Fruit fly (Drosophila melanogaster) whole organism, embryonic: ENCODE data around the gene prtp.
A peak's percentile ranks its signal among the peaks of the same experiment; 100 is the strongest.

Experiments
- Bgb ChIP-seq: fragments of 200-800 bp; sonication (Bioruptor generic); IDR thresholded peaks from 2 replicates; pipeline ENCODE4 v1.3.6; 2022; ENCODE audit warnings: missing biosample characterization, missing genetic modification characterization; ENCODE audit not compliant: partially characterized antibody
- CG1024 ChIP-seq: fragments of 200-800 bp; sonication (Bioruptor generic); IDR thresholded peaks from 2 replicates; pipeline ENCODE4 v1.3.6; 2022; ENCODE audit warnings: missing biosample characterization, missing genetic modification characterization
- CG10321 ChIP-seq: fragments of 200-800 bp; sonication (Bioruptor generic); IDR thresholded peaks from 2 replicates; pipeline ENCODE4 v1.3.6; 2022; ENCODE audit warnings: missing biosample characterization, missing genetic modification characterization
- CG10959 ChIP-seq: fragments of 200-800 bp; sonication (Bioruptor generic); IDR thresholded peaks from 2 replicates; pipeline ENCODE4 v1.3.6; 2022; ENCODE audit warnings: missing biosample characterization, missing genetic modification characterization
- CG13296 ChIP-seq: fragments of 200-800 bp; sonication (Bioruptor generic); optimal IDR thresholded peaks from 3 replicates; lab custom pipeline; 2018; ENCODE audit warnings: missing biosample characterization, mild to moderate bottlenecking, missing genetic modification characterization
- CG14965 ChIP-seq: fragments of 200-800 bp; sonication (Bioruptor generic); optimal IDR thresholded peaks from 2 replicates; lab custom pipeline; 2016; ENCODE audit warnings: missing biosample characterization, missing genetic modification characterization, borderline replicate concordance
- CG16815 ChIP-seq: fragments of 200-800 bp; sonication (Bioruptor generic); optimal IDR thresholded peaks from 3 replicates; lab custom pipeline; 2017; ENCODE audit warnings: missing biosample characterization, mild to moderate bottlenecking, missing genetic modification characterization
- CG17328 ChIP-seq: fragments of 200-800 bp; sonication (Bioruptor generic); IDR thresholded peaks from 2 replicates; pipeline ENCODE4 v1.3.6; 2022; ENCODE audit warnings: missing biosample characterization, missing genetic modification characterization
- CG17802 ChIP-seq: fragments of 200-800 bp; sonication (Bioruptor generic); optimal IDR thresholded peaks from 2 replicates; lab custom pipeline; 2018; ENCODE audit warnings: missing biosample characterization, mild to moderate bottlenecking, missing genetic modification characterization, moderate library complexity
- CG18262 ChIP-seq: fragments of 200-800 bp; optimal IDR thresholded peaks from 3 replicates; lab custom pipeline; 2019; ENCODE audit warnings: missing biosample characterization, mild to moderate bottlenecking, missing genetic modification characterization, moderate library complexity
- CG1832 ChIP-seq: fragments of 200-800 bp; sonication (Bioruptor generic); optimal IDR thresholded peaks from 2 replicates; lab custom pipeline; 2017; ENCODE audit warnings: missing biosample characterization, mild to moderate bottlenecking, missing genetic modification characterization, inconsistent platforms
- CG32772 ChIP-seq: fragments of 200-800 bp; sonication (Bioruptor generic); IDR thresholded peaks from 2 replicates; pipeline ENCODE4 v1.3.6; 2022; ENCODE audit warnings: missing biosample characterization, missing genetic modification characterization
- CG4282 ChIP-seq: fragments of 200-800 bp; sonication (Bioruptor generic); optimal IDR thresholded peaks from 2 replicates; lab custom pipeline; 2016; ENCODE audit warnings: missing biosample characterization, missing genetic modification characterization
- CG43689 ChIP-seq: fragments of 200-800 bp; sonication (Bioruptor generic); IDR thresholded peaks from 2 replicates; pipeline ENCODE4 v1.3.6; 2022; ENCODE audit warnings: missing biosample characterization, missing genetic modification characterization
- CG5245 ChIP-seq: fragments of 200-800 bp; sonication (Bioruptor generic); optimal IDR thresholded peaks from 3 replicates; lab custom pipeline; 2016; ENCODE audit warnings: missing biosample characterization, missing genetic modification characterization
- CG7372 ChIP-seq: fragments of 200-800 bp; sonication (Bioruptor generic); IDR thresholded peaks from 2 replicates; pipeline ENCODE4 v1.3.6; 2022; ENCODE audit warnings: missing biosample characterization, missing genetic modification characterization
- CG8089 ChIP-seq: fragments of 200-800 bp; sonication (Bioruptor generic); optimal IDR thresholded peaks from 3 replicates; lab custom pipeline; 2016; ENCODE audit warnings: missing biosample characterization, missing genetic modification characterization
- D19A ChIP-seq: fragments of 200-800 bp; optimal IDR thresholded peaks from 3 replicates; lab custom pipeline; 2019; ENCODE audit warnings: missing biosample characterization, mild to moderate bottlenecking, missing genetic modification characterization, moderate library complexity
- Dad ChIP-seq: fragments of 200-800 bp; sonication (Bioruptor generic); optimal IDR thresholded peaks from 3 replicates; lab custom pipeline; 2016; ENCODE audit warnings: missing biosample characterization, missing genetic modification characterization
- HHEX ChIP-seq: fragments of 200-800 bp; sonication (Bioruptor generic); optimal IDR thresholded peaks from 3 replicates; lab custom pipeline; 2017; ENCODE audit warnings: missing biosample characterization, mild to moderate bottlenecking, missing genetic modification characterization, missing genetic modification reagents
- HmgD ChIP-seq: fragments of 200-800 bp; sonication (Bioruptor generic); optimal IDR thresholded peaks from 3 replicates; lab custom pipeline; 2016; ENCODE audit warnings: missing biosample characterization, missing genetic modification characterization
- Hsf ChIP-seq: fragments of 200-800 bp; sonication (Bioruptor generic); optimal IDR thresholded peaks from 3 replicates; lab custom pipeline; 2016; ENCODE audit warnings: missing biosample characterization, missing genetic modification characterization
- Oli ChIP-seq: fragments of 200-800 bp; sonication (Bioruptor generic); optimal IDR thresholded peaks from 2 replicates; lab custom pipeline; 2018; ENCODE audit warnings: missing biosample characterization, mild to moderate bottlenecking, missing genetic modification characterization, moderate library complexity
- Trl ChIP-seq, 3 experiments: fragments of >200 bp in 2 of 3; fragments of 200-800 bp in 1 of 3; sonication (Bioruptor generic) in 1 of 3; optimal IDR thresholded peaks; 2 replicates in 1 of 3; 3 replicates in 2 of 3; lab custom pipeline; 2016 to 2017; ENCODE audit warnings: missing biosample characterization in 1 of 3, missing genetic modification characterization in 1 of 3
- abd-A ChIP-seq: fragments of 200-800 bp; sonication (Bioruptor generic); optimal IDR thresholded peaks from 3 replicates; lab custom pipeline; 2019; ENCODE audit warnings: missing biosample characterization, mild to moderate bottlenecking, missing genetic modification characterization, moderate library complexity
- ap ChIP-seq: fragments of 200-800 bp; sonication (Bioruptor generic); IDR thresholded peaks from 2 replicates; pipeline ENCODE4 v1.3.6; 2022; ENCODE audit warnings: missing biosample characterization, missing genetic modification characterization
- az2 ChIP-seq: fragments of 200-800 bp; sonication (Bioruptor generic); optimal IDR thresholded peaks from 3 replicates; lab custom pipeline; 2016; ENCODE audit warnings: missing biosample characterization, missing genetic modification characterization
- chif ChIP-seq, 2 experiments: fragments of 200-800 bp; sonication (Bioruptor generic); optimal IDR thresholded peaks; 3 replicates each; lab custom pipeline; 2016; ENCODE audit warnings: missing biosample characterization in 2 of 2, missing genetic modification characterization in 2 of 2
- ci ChIP-seq: fragments of 200-800 bp; sonication (Bioruptor generic); IDR thresholded peaks from 3 replicates; pipeline ENCODE4 v1.3.6; 2022; ENCODE audit warnings: missing biosample characterization, missing genetic modification characterization
- disco-r ChIP-seq: fragments of 200-800 bp; sonication (Bioruptor generic); optimal IDR thresholded peaks from 2 replicates; lab custom pipeline; 2016; ENCODE audit warnings: missing biosample characterization, missing genetic modification characterization
- grau ChIP-seq: fragments of 200-800 bp; optimal IDR thresholded peaks from 3 replicates; lab custom pipeline; 2019; ENCODE audit warnings: missing biosample characterization, mild to moderate bottlenecking, missing genetic modification characterization, moderate library complexity
- knrl ChIP-seq: fragments of 200-800 bp; sonication (Bioruptor generic); IDR thresholded peaks from 3 replicates; pipeline ENCODE4 v1.3.6; 2022; ENCODE audit warnings: missing biosample characterization, missing genetic modification characterization; ENCODE audit not compliant: partially characterized antibody
- lov ChIP-seq, 2 experiments: fragments of 200-800 bp in 1 of 2; fragments of >200 bp in 1 of 2; sonication (Bioruptor generic) in 1 of 2; IDR thresholded peaks in 1 of 2; optimal IDR thresholded peaks in 1 of 2; 2 replicates in 1 of 2; 3 replicates in 1 of 2; pipeline versions ENCODE4 v1.3.6 to Lab custom; 2017 to 2022; ENCODE audit warnings: missing biosample characterization in 1 of 2, missing genetic modification characterization in 1 of 2
- luna ChIP-seq: fragments of 200-800 bp; sonication (Bioruptor generic); optimal IDR thresholded peaks from 2 replicates; lab custom pipeline; 2016; ENCODE audit warnings: missing biosample characterization, missing genetic modification characterization
- nmo ChIP-seq: fragments of 200-800 bp; sonication (Bioruptor generic); optimal IDR thresholded peaks from 2 replicates; lab custom pipeline; 2018; ENCODE audit warnings: missing biosample characterization, mild to moderate bottlenecking, missing genetic modification characterization, moderate library complexity
- phol ChIP-seq: fragments of 200-800 bp; sonication (Bioruptor generic); optimal IDR thresholded peaks from 3 replicates; lab custom pipeline; 2018; ENCODE audit warnings: missing biosample characterization, mild to moderate bottlenecking, missing genetic modification characterization, moderate library complexity
- pzg ChIP-seq: fragments of 200-800 bp; sonication (Bioruptor generic); optimal IDR thresholded peaks from 3 replicates; lab custom pipeline; 2018; ENCODE audit warnings: missing biosample characterization, mild to moderate bottlenecking, missing genetic modification characterization, moderate library complexity
- sima ChIP-seq: fragments of 200-800 bp; sonication (Bioruptor generic); optimal IDR thresholded peaks from 2 replicates; lab custom pipeline; 2016; ENCODE audit warnings: missing biosample characterization, missing genetic modification characterization
- stc ChIP-seq: fragments of 200-800 bp; sonication (Bioruptor generic); IDR thresholded peaks from 2 replicates; pipeline ENCODE4 v1.3.6; 2022; ENCODE audit warnings: missing biosample characterization, missing genetic modification characterization
- sug ChIP-seq: fragments of 200-800 bp; optimal IDR thresholded peaks from 2 replicates; lab custom pipeline; 2019; ENCODE audit warnings: missing biosample characterization, mild to moderate bottlenecking, missing genetic modification characterization, moderate library complexity
- tll ChIP-seq, 2 experiments: fragments of 200-800 bp in 1 of 2; fragments of >200 bp in 1 of 2; sonication (Bioruptor generic) in 1 of 2; optimal IDR thresholded peaks; 2 replicates each; lab custom pipeline; 2017 to 2019; ENCODE audit warnings: missing biosample characterization in 2 of 2, missing genetic modification characterization in 2 of 2, mild to moderate bottlenecking in 1 of 2, moderate library complexity in 1 of 2
- tna ChIP-seq: fragments of 200-800 bp; sonication (Bioruptor generic); IDR thresholded peaks from 2 replicates; pipeline ENCODE4 v1.3.6; 2022; ENCODE audit warnings: missing biosample characterization, missing genetic modification characterization; ENCODE audit not compliant: partially characterized antibody
- vnd ChIP-seq: fragments of 200-800 bp; sonication (Bioruptor generic); IDR thresholded peaks from 3 replicates; pipeline ENCODE4 v1.3.6; 2022; ENCODE audit warnings: missing biosample characterization, missing genetic modification characterization; ENCODE audit not compliant: partially characterized antibody
- wdn ChIP-seq: fragments of 200-800 bp; sonication (Bioruptor generic); IDR thresholded peaks from 2 replicates; pipeline ENCODE4 v1.3.6; 2022; ENCODE audit warnings: missing biosample characterization, missing genetic modification characterization
- wek ChIP-seq: fragments of 200-800 bp; sonication (Bioruptor generic); optimal IDR thresholded peaks from 3 replicates; lab custom pipeline; 2018; ENCODE audit warnings: missing biosample characterization, mild to moderate bottlenecking, missing genetic modification characterization, moderate library complexity
- zfh2 ChIP-seq: fragments of 200-800 bp; sonication (Bioruptor generic); optimal IDR thresholded peaks from 2 replicates; lab custom pipeline; 2016; ENCODE audit warnings: missing biosample characterization, missing genetic modification characterization

Gene prtp

DNA sequence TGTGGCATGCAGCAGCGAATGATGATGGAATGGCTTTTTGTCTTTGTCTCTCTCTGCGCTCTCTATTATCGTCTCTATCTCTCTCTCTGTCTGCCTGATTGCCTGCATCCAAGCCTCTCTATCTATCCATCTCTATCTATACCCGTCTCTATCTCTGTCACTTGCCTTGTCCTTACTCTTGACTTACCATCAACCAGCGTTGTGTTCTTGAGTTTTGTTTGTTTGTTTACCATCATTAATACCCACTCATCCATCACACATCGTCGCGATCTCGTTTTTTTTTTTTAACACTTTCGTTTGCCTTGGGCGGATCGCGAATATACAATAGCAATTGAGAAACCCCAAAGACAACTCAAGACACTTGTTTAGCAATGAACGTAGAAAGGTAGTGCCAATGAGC lies 26.9 kb upstream of the prtp start:
- TF ChIP-seq tll (GFP tag; optimal IDR thresholded peaks at IDR 0.05; lab: Kevin White, UChicago) (peak in 1 of 2 experiments; percentile 6), sima (GFP tag; lab: Kevin White, UChicago) (no peak), CG10321 (peak; percentile 47; the same call in 1 of the 2 replicates), Trl (optimal IDR thresholded peaks at IDR 0.05; lab: Kevin White, UChicago) (peak in 1 of 2 experiments; percentile 20), Trl (GFP tag; optimal IDR thresholded peaks at IDR 0.05; lab: Kevin White, UChicago) (no peak), CG1832 (GFP tag; lab: Kevin White, UChicago) (peak; percentile 53), Dad (GFP tag; lab: Kevin White, UChicago) (no peak), CG4282 (GFP tag; lab: Kevin White, UChicago) (no peak)
- TF ChIP-seq, all 482 proteins: peak for 4

DNA sequence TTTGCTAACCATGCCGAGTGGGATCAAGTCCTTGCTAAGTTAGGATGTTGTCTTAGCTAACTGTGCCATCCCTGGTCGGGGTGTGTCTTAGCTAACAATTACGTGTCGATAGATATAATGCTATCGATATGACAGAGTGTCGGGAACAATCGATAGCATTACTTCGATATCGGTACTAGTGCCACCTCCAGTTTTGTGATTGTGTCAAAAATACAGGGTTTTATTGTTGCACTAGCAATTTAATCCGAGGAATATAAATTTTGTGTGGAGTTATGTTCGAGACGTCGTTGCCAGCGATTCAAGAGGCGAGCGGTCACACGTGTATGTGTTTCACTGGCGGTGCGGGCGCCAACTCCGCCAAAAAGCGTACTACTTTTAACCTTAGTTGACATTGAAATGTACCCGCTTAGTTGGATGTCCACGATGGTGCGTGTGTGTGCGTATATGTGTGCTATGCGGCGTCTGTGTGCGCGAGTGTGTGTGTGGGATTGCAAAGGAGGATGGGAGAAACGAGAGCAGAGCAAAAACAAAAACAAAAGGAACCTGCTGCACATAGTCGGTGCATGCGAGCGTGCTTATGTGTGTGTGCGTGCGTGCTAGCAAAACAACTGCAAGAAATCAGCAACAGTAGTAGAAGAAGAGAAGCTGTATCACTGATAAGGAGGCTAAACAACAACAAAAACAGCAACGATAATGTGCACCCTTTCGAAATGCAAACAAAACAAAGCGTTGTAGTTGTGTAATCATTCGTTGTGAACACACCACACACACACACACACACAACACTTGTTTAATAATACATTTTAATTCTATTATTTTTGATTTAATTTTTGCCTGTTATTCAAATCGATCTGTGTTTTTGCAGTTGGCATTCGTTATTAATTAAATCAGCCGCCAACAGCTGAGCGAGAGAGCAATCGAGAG lies 21.3 kb upstream of the prtp start, which contains the start of gene PhKgamma:
Gene PhKgamma (plus strand): TSS at position 179 of the 924 bp plus-strand sequence.
- no peak for TF ChIP-seq ci (GFP tag; lab: Robert Waterston, UW)
- no peak for TF ChIP-seq disco-r (GFP tag; lab: Kevin White, UChicago)
- TF ChIP-seq wdn (GFP tag; lab: Robert Waterston, UW) = no peak
- no peak for TF ChIP-seq wek (GFP tag; lab: Kevin White, UChicago)
- TF ChIP-seq Bgb (GFP tag; lab: Robert Waterston, UW) = peak; percentile 97
- no peak for TF ChIP-seq CG32772 (GFP tag; lab: Robert Waterston, UW)
- no peak for TF ChIP-seq CG8089
- TF ChIP-seq CG13296 (GFP tag; lab: Kevin White, UChicago) = no peak
- TF ChIP-seq CG18262 (tag; lab: Kevin White, UChicago) = no peak
- no peak for TF ChIP-seq zfh2 (GFP tag; lab: Kevin White, UChicago)
- TF ChIP-seq CG43689 = no peak
- peak; percentile 99 for TF ChIP-seq pzg (GFP tag; lab: Kevin White, UChicago)
- TF ChIP-seq lov (optimal IDR thresholded peaks at IDR 0.05; lab: Kevin White, UChicago) = no peak
- no peak for TF ChIP-seq lov (GFP tag; IDR thresholded peaks at IDR 0.05; lab: Robert Waterston, UW)
- no peak for TF ChIP-seq Hsf (GFP tag; lab: Kevin White, UChicago)
- no peak for TF ChIP-seq CG7372 (GFP tag; lab: Robert Waterston, UW)
- no peak for TF ChIP-seq D19A (tag; lab: Kevin White, UChicago)
- TF ChIP-seq CG10959 (GFP tag; lab: Robert Waterston, UW) = no peak
- peak; percentile 53 for TF ChIP-seq nmo (GFP tag; lab: Kevin White, UChicago)
- peak; percentile 78 for TF ChIP-seq vnd (GFP tag; lab: Robert Waterston, UW)
- no peak for TF ChIP-seq stc (GFP tag; lab: Robert Waterston, UW)
- peak; percentile 63 for TF ChIP-seq phol (tag; lab: Kevin White, UChicago)
- no peak for TF ChIP-seq az2 (GFP tag; lab: Kevin White, UChicago)
- no peak for TF ChIP-seq CG16815 (GFP tag; lab: Kevin White, UChicago)
- peak; percentile 80 for TF ChIP-seq tna (GFP tag; lab: Robert Waterston, UW)
- TF ChIP-seq knrl (GFP tag; lab: Robert Waterston, UW) = peak; percentile 89
- TF ChIP-seq grau = peak; percentile 41
- TF ChIP-seq CG17802 (tag; lab: Kevin White, UChicago) = no peak
- no peak for TF ChIP-seq CG14965 (GFP tag; lab: Kevin White, UChicago)
- peak; percentile 80 for TF ChIP-seq HmgD (GFP tag; lab: Kevin White, UChicago)
- no peak for TF ChIP-seq CG5245
- no peak for TF ChIP-seq CG1024 (GFP tag; lab: Robert Waterston, UW)
- TF ChIP-seq CG17328 (GFP tag; lab: Robert Waterston, UW) = no peak
- TF ChIP-seq Oli (tag; lab: Kevin White, UChicago) = no peak
- TF ChIP-seq sug = peak; percentile 50
- TF ChIP-seq chif (GFP tag; optimal IDR thresholded peaks at IDR 0.05; lab: Kevin White, UChicago) = no peak
- no peak for TF ChIP-seq abd-A (tag; lab: Kevin White, UChicago)
- no peak for TF ChIP-seq luna (GFP tag; lab: Kevin White, UChicago)
- no peak for TF ChIP-seq ap
- no peak for TF ChIP-seq HHEX (GFP tag; lab: Kevin White, UChicago)
